Fruit fly (Drosophila melanogaster) whole organism, embryonic: ENCODE measurements around the gene Tre1.

Source experiments
- CG13624 ChIP-seq: fragments of 200-800 bp; sonication (Bioruptor generic); optimal IDR thresholded peaks from 2 replicates; lab custom pipeline; 2016; ENCODE audit warnings: missing biosample characterization, missing genetic modification characterization
- D ChIP-seq, 2 experiments: fragments of 200-800 bp in 1 of 2; fragments of >200 bp in 1 of 2; sonication (Bioruptor generic) in 1 of 2; optimal IDR thresholded peaks; 2 replicates in 1 of 2; 3 replicates in 1 of 2; lab custom pipeline; 2017; ENCODE audit warnings: mild to moderate bottlenecking in 1 of 2, missing biosample characterization in 1 of 2, missing genetic modification characterization in 1 of 2, missing genetic modification reagents in 1 of 2
- Dfd ChIP-seq, 2 experiments: fragments of >200 bp; optimal IDR thresholded peaks; 2 replicates each; lab custom pipeline; 2017; ENCODE audit warnings: missing biosample characterization in 2 of 2, missing genetic modification characterization in 2 of 2
- insv ChIP-seq, 2 experiments: fragments of 200-800 bp; sonication (Bioruptor generic); optimal IDR thresholded peaks; 3 replicates each; lab custom pipeline; 2016 to 2018; ENCODE audit warnings: missing biosample characterization in 2 of 2, missing genetic modification characterization in 2 of 2

DNA sequence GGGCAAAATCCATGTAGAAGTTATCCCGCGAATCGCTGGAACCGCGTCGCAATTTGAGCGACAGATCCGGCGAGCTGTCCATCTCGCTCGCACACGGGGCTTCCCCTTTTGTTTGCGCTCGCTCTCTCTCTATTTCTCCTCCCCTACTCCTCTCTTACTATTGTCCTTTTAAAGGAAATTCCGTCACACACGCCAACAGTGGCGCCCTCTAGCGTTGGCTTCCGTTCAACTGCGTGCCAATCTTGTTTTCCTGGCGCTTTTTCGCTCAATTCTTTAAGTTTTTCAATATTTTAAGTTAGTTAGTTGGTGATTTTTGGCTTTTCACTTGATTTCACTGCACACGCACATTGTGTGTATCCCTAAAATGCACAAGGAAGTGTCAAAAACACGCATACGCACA lies 17.8 kb downstream of the Tre1 start:
- TF ChIP-seq D (optimal IDR thresholded peaks at IDR 0.05; lab: Kevin White, UChicago) (no peak), D (GFP tag; optimal IDR thresholded peaks at IDR 0.05; lab: Kevin White, UChicago) (no peak), CG13624 (no peak), insv (GFP tag; optimal IDR thresholded peaks at IDR 0.05; lab: Kevin White, UChicago) (no peak), Dfd (GFP tag; optimal IDR thresholded peaks at IDR 0.05; lab: Kevin White, UChicago) (no peak)
